Worm (Caenorhabditis elegans) whole organism, mixed stage, embryonic: ENCODE measurements around the gene sre-2.

Source experiments
- ces-1 ChIP-seq: fragments of 150-350 bp; optimal IDR thresholded peaks from 2 replicates; lab custom pipeline; 2014; ENCODE audit warnings: missing biosample characterization, missing genetic modification reagents, missing genetic modification characterization
- elt-3 ChIP-seq: fragments of 150-350 bp; optimal IDR thresholded peaks from 2 replicates; lab custom pipeline; 2014; ENCODE audit warnings: missing biosample characterization, missing genetic modification characterization
- ham-2 ChIP-seq: fragments of 200-800 bp; sonication (Bioruptor generic); optimal IDR thresholded peaks from 2 replicates; lab custom pipeline; 2018; ENCODE audit warnings: mild to moderate bottlenecking, missing genetic modification characterization, missing compliant biosample characterization
- hlh-1 ChIP-seq: fragments of 150-350 bp; optimal IDR thresholded peaks from 2 replicates; lab custom pipeline; 2014; ENCODE audit warnings: missing biosample characterization, missing genetic modification reagents, missing genetic modification characterization
- lin-13 ChIP-seq: fragments of 150-350 bp; optimal IDR thresholded peaks from 2 replicates; lab custom pipeline; 2014; ENCODE audit warnings: missing biosample characterization, missing genetic modification characterization
- lsy-2 ChIP-seq: fragments of 150-350 bp; optimal IDR thresholded peaks from 2 replicates; lab custom pipeline; 2014; ENCODE audit warnings: missing biosample characterization, missing genetic modification characterization
- nhr-12 ChIP-seq: fragments of 150-350 bp; optimal IDR thresholded peaks from 2 replicates; lab custom pipeline; 2014; ENCODE audit warnings: missing biosample characterization, missing genetic modification characterization
- nhr-2 ChIP-seq: fragments of 150-350 bp; optimal IDR thresholded peaks from 2 replicates; lab custom pipeline; 2014; ENCODE audit warnings: missing biosample characterization, missing genetic modification characterization
- sem-2 ChIP-seq: fragments of 200-800 bp; sonication (Bioruptor generic); optimal IDR thresholded peaks from 2 replicates; lab custom pipeline; 2018; ENCODE audit warnings: mild to moderate bottlenecking, missing genetic modification characterization, missing compliant biosample characterization
- snpc-4 ChIP-seq: fragments of 150-350 bp; optimal IDR thresholded peaks from 2 replicates; lab custom pipeline; 2014; ENCODE audit warnings: missing biosample characterization, missing genetic modification characterization
- sptf-1 ChIP-seq: sonication (generic microtip); optimal IDR thresholded peaks from 2 replicates; lab custom pipeline; 2017; ENCODE audit warnings: mild to moderate bottlenecking, missing genetic modification characterization, moderate library complexity, missing compliant biosample characterization
- unc-120 ChIP-seq: sonication (generic microtip); optimal IDR thresholded peaks from 2 replicates; lab custom pipeline; 2017; ENCODE audit warnings: missing genetic modification characterization, missing compliant biosample characterization; ENCODE audit not compliant: poor library complexity, severe bottlenecking
- unc-62 ChIP-seq: fragments of 150-350 bp; optimal IDR thresholded peaks from 2 replicates; lab custom pipeline; 2014; ENCODE audit warnings: missing biosample characterization, missing genetic modification reagents, missing genetic modification characterization
- ztf-11 ChIP-seq: fragments of 150-350 bp; optimal IDR thresholded peaks from 2 replicates; lab custom pipeline; 2014; ENCODE audit warnings: missing biosample characterization, missing genetic modification characterization

DNA sequence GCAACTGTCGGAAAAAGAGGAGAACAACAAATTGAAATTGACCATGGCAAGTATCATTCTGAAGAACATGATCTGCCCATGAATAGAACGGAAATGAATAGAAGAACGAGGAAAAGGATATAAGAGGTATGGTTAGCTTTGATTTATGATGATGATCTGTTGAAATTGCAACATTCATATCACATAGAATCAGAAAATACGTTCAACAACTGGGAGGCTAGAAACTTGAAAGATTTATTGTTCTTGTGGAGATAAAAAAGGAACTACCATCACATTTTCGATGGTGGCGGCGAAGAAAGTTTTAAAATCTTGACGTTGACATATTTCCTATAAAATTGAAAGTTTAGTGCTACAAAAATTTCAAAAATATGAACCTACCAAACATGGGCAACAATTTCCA lies 8.7 kb downstream of the sre-2 start:
- no peak for TF ChIP-seq lsy-2 (tag; lab: Kevin White, UChicago)
- no peak for TF ChIP-seq nhr-12
- TF ChIP-seq lin-13 (tag; lab: Kevin White, UChicago), result no peak
- TF ChIP-seq ztf-11 (tag; lab: Kevin White, UChicago), result no peak
- no peak for TF ChIP-seq elt-3 (tag; lab: Kevin White, UChicago)
- no peak for TF ChIP-seq unc-120 (tag; lab: Kevin White, UChicago)
- TF ChIP-seq sem-2 (GFP tag; lab: Kevin White, UChicago), result no peak
- TF ChIP-seq unc-62 (GFP tag; lab: Kevin White, UChicago), result no peak
- no peak for TF ChIP-seq nhr-2
- no peak for TF ChIP-seq ham-2 (GFP tag; lab: Kevin White, UChicago)
- TF ChIP-seq ces-1, result no peak
- no peak for TF ChIP-seq sptf-1 (tag; lab: Kevin White, UChicago)
- no peak for TF ChIP-seq hlh-1 (tag; lab: Kevin White, UChicago)
- no peak for TF ChIP-seq snpc-4 (tag; lab: Kevin White, UChicago)
